Worm (Caenorhabditis elegans) whole organism, young adult: Measurements from ENCODE around the gene C01G5.9.

Experiments
- B0261.1 ChIP-seq: sonication (generic microtip); optimal IDR thresholded peaks from 2 replicates; lab custom pipeline; 2016; ENCODE audit warnings: mild to moderate bottlenecking, missing genetic modification characterization, moderate library complexity, missing compliant biosample characterization
- B0336.3 ChIP-seq: fragments of 200-800 bp; sonication (Bioruptor generic); IDR thresholded peaks from 2 replicates; pipeline ENCODE4 v1.3.6; 2022; ENCODE audit warnings: missing genetic modification characterization, missing compliant biosample characterization
- C06A6.2 ChIP-seq: fragments of 200-800 bp; sonication (Bioruptor generic); conservative IDR thresholded peaks from 2 replicates; pipeline ENCODE4 v1.3.6; 2022; ENCODE audit warnings: missing genetic modification characterization, missing compliant biosample characterization
- F10E7.11 ChIP-seq: sonication (generic microtip); optimal IDR thresholded peaks from 2 replicates; lab custom pipeline; 2017; ENCODE audit warnings: mild to moderate bottlenecking, missing genetic modification characterization, moderate library complexity, missing compliant biosample characterization
- F22D6.2 ChIP-seq: sonication (generic microtip); optimal IDR thresholded peaks from 2 replicates; lab custom pipeline; 2016; ENCODE audit warnings: mild to moderate bottlenecking, missing genetic modification characterization, missing compliant biosample characterization
- Y79H2A.3 ChIP-seq: fragments of 200-800 bp; sonication (Bioruptor generic); conservative IDR thresholded peaks from 2 replicates; pipeline ENCODE4 v1.3.6; 2022; ENCODE audit warnings: missing genetic modification reagents, missing genetic modification characterization, missing compliant biosample characterization
- ama-1 ChIP-seq, 3 experiments: fragments of 150-350 bp in 1 of 3; sonication (generic microtip) in 2 of 3; optimal IDR thresholded peaks; 2 replicates each; lab custom pipeline; 2014 to 2018; ENCODE audit warnings: missing biosample characterization in 2 of 3, missing genetic modification characterization in 2 of 3, missing genetic modification reagents in 2 of 3
- atf-7 ChIP-seq: sonication (generic microtip); optimal IDR thresholded peaks from 2 replicates; lab custom pipeline; 2017; ENCODE audit warnings: mild to moderate bottlenecking, missing genetic modification characterization, missing compliant biosample characterization
- athp-1 ChIP-seq: sonication (generic microtip); optimal IDR thresholded peaks from 2 replicates; lab custom pipeline; 2017; ENCODE audit warnings: mild to moderate bottlenecking, missing genetic modification characterization, missing compliant biosample characterization
- attf-5 ChIP-seq: fragments of 200-800 bp; sonication (Bioruptor generic); optimal IDR thresholded peaks from 2 replicates; lab custom pipeline; 2018; ENCODE audit warnings: mild to moderate bottlenecking, missing genetic modification characterization, missing compliant biosample characterization
- attf-6 ChIP-seq: fragments of 200-800 bp; sonication (Bioruptor generic); IDR thresholded peaks from 2 replicates; pipeline ENCODE4 v1.3.6; 2022; ENCODE audit warnings: missing genetic modification reagents, missing genetic modification characterization, missing compliant biosample characterization
- ceh-100 ChIP-seq: fragments of 200-800 bp; sonication (Bioruptor generic); IDR thresholded peaks from 2 replicates; pipeline ENCODE4 v1.3.6; 2022; ENCODE audit warnings: missing genetic modification reagents, missing genetic modification characterization, missing compliant biosample characterization
- ceh-27 ChIP-seq: fragments of 200-800 bp; sonication (Bioruptor generic); optimal IDR thresholded peaks from 2 replicates; lab custom pipeline; 2018; ENCODE audit warnings: mild to moderate bottlenecking, missing genetic modification characterization, moderate library complexity, missing compliant biosample characterization
- ceh-58 ChIP-seq: fragments of 200-800 bp; sonication (Bioruptor generic); IDR thresholded peaks from 2 replicates; pipeline ENCODE4 v1.3.6; 2022; ENCODE audit warnings: missing genetic modification characterization, missing compliant biosample characterization
- chd-7 ChIP-seq: sonication (generic microtip); optimal IDR thresholded peaks from 2 replicates; lab custom pipeline; 2016; ENCODE audit warnings: mild to moderate bottlenecking, missing genetic modification characterization, moderate library complexity, missing compliant biosample characterization
- die-1 ChIP-seq: sonication (generic microtip); optimal IDR thresholded peaks from 2 replicates; lab custom pipeline; 2016; ENCODE audit warnings: missing genotype, mild to moderate bottlenecking, missing genetic modification characterization, missing compliant biosample characterization
- dox-1 ChIP-seq: fragments of 200-800 bp; sonication (Bioruptor generic); IDR thresholded peaks from 2 replicates; pipeline ENCODE4 v1.3.6; 2022; ENCODE audit warnings: missing genetic modification reagents, missing genetic modification characterization, missing compliant biosample characterization
- efl-1 ChIP-seq: fragments of 150-350 bp; optimal IDR thresholded peaks from 2 replicates; lab custom pipeline; 2014; ENCODE audit warnings: missing biosample characterization, missing genetic modification reagents, missing genetic modification characterization
- egrh-3 ChIP-seq: fragments of 200-800 bp; sonication (Bioruptor generic); IDR thresholded peaks from 2 replicates; pipeline ENCODE4 v1.3.6; 2022; ENCODE audit warnings: missing genetic modification reagents, missing genetic modification characterization, missing compliant biosample characterization
- ekl-4 ChIP-seq: fragments of 200-800 bp; sonication (Bioruptor generic); IDR thresholded peaks from 2 replicates; pipeline ENCODE4 v1.3.6; 2022; ENCODE audit warnings: missing genetic modification reagents, missing genetic modification characterization, missing compliant biosample characterization
- him-1 ChIP-seq: sonication (generic microtip); optimal IDR thresholded peaks from 2 replicates; lab custom pipeline; 2016; ENCODE audit warnings: missing genotype, missing genetic modification reagents, missing genetic modification characterization, missing compliant biosample characterization
- hmg-20 ChIP-seq: fragments of 200-800 bp; sonication (Bioruptor generic); IDR thresholded peaks from 2 replicates; pipeline ENCODE4 v1.3.6; 2022; ENCODE audit warnings: missing genetic modification reagents, missing genetic modification characterization, missing compliant biosample characterization
- lin-26 ChIP-seq: fragments of 200-800 bp; sonication (Bioruptor generic); IDR thresholded peaks from 2 replicates; pipeline ENCODE4 v1.3.6; 2022; ENCODE audit warnings: missing genetic modification reagents, missing genetic modification characterization, missing compliant biosample characterization
- lin-35 ChIP-seq, 3 experiments: fragments of 150-350 bp in 2 of 3; sonication (generic microtip) in 1 of 3; optimal IDR thresholded peaks; 2 replicates each; lab custom pipeline; 2014 to 2018; ENCODE audit warnings: missing biosample characterization in 3 of 3, missing genetic modification characterization in 3 of 3, missing genetic modification reagents in 3 of 3
- lin-40 ChIP-seq: sonication (generic microtip); optimal IDR thresholded peaks from 2 replicates; lab custom pipeline; 2016; ENCODE audit warnings: missing genetic modification characterization, mild to moderate bottlenecking, missing compliant biosample characterization, missing genotype, missing genetic modification reagents
- lsy-27 ChIP-seq: sonication (generic microtip); optimal IDR thresholded peaks from 2 replicates; lab custom pipeline; 2017; ENCODE audit warnings: missing genetic modification characterization, mild to moderate bottlenecking, missing compliant biosample characterization, antibody characterized with exemption, missing genotype, borderline replicate concordance; ENCODE audit not compliant: insufficient read depth
- madf-3 ChIP-seq: fragments of 200-800 bp; sonication (Bioruptor generic); IDR thresholded peaks from 2 replicates; pipeline ENCODE4 v1.3.6; 2022; ENCODE audit warnings: missing genetic modification reagents, missing genetic modification characterization, missing compliant biosample characterization
- madf-6 ChIP-seq: fragments of 200-800 bp; sonication (Bioruptor generic); IDR thresholded peaks from 2 replicates; pipeline ENCODE4 v1.3.6; 2022; ENCODE audit warnings: missing genetic modification reagents, missing genetic modification characterization, missing compliant biosample characterization
- mel-28 ChIP-seq: sonication (generic microtip); optimal IDR thresholded peaks from 2 replicates; lab custom pipeline; 2016; ENCODE audit warnings: borderline replicate concordance, mild to moderate bottlenecking, missing genetic modification characterization, missing compliant biosample characterization
- mxl-1 ChIP-seq: sonication (generic microtip); optimal IDR thresholded peaks from 2 replicates; lab custom pipeline; 2016; ENCODE audit warnings: missing genetic modification characterization, missing compliant biosample characterization
- nfya-1 ChIP-seq: sonication (generic microtip); optimal IDR thresholded peaks from 2 replicates; lab custom pipeline; 2017; ENCODE audit warnings: antibody characterized with exemption, missing compliant biosample characterization, missing genetic modification characterization, borderline replicate concordance; ENCODE audit not compliant: insufficient read depth
- nfyb-1 ChIP-seq: fragments of 200-800 bp; sonication (Bioruptor generic); IDR thresholded peaks from 2 replicates; pipeline ENCODE4 v1.3.6; 2022; ENCODE audit warnings: missing genetic modification reagents, missing genetic modification characterization, missing compliant biosample characterization
- rpc-1 ChIP-seq, 2 experiments: fragments of 150-350 bp in 1 of 2; sonication (generic microtip) in 1 of 2; optimal IDR thresholded peaks; 2 replicates each; lab custom pipeline; 2014 to 2018; ENCODE audit warnings: missing biosample characterization in 1 of 2, missing genetic modification characterization in 1 of 2, missing genetic modification reagents in 1 of 2, missing genotype in 1 of 2
- snpc-1.1 ChIP-seq: sonication (generic microtip); optimal IDR thresholded peaks from 2 replicates; lab custom pipeline; 2017; ENCODE audit warnings: missing genetic modification characterization, mild to moderate bottlenecking, missing compliant biosample characterization, antibody characterized with exemption, moderate library complexity, missing genotype, missing genetic modification reagents; ENCODE audit not compliant: insufficient read depth
- snpc-1.3 ChIP-seq: sonication (generic microtip); optimal IDR thresholded peaks from 2 replicates; lab custom pipeline; 2017; ENCODE audit warnings: missing genetic modification characterization, mild to moderate bottlenecking, missing compliant biosample characterization, antibody characterized with exemption, moderate library complexity, missing genotype, missing genetic modification reagents; ENCODE audit not compliant: insufficient read depth
- snpc-3.4 ChIP-seq: sonication (generic microtip); optimal IDR thresholded peaks from 2 replicates; lab custom pipeline; 2017; ENCODE audit warnings: missing genetic modification characterization, mild to moderate bottlenecking, missing compliant biosample characterization, antibody characterized with exemption, moderate library complexity, missing genotype, missing genetic modification reagents
- snpc-4 ChIP-seq, 5 experiments: fragments of 150-350 bp in 1 of 5; sonication (generic microtip) in 4 of 5; optimal IDR thresholded peaks; 2 replicates each; lab custom pipeline; 2014 to 2018; ENCODE audit warnings: missing genetic modification characterization in 5 of 5, missing biosample characterization in 3 of 5, antibody characterized with exemption in 2 of 5, mild to moderate bottlenecking in 2 of 5, missing compliant biosample characterization in 2 of 5, missing genotype in 2 of 5, moderate library complexity in 2 of 5, missing genetic modification reagents in 1 of 5
- somi-1 ChIP-seq: fragments of 200-800 bp; sonication (Bioruptor generic); optimal IDR thresholded peaks from 2 replicates; lab custom pipeline; 2018; ENCODE audit warnings: mild to moderate bottlenecking, missing genetic modification characterization, missing compliant biosample characterization
- tlf-1 ChIP-seq: fragments of 200-800 bp; sonication (Bioruptor generic); optimal IDR thresholded peaks from 2 replicates; lab custom pipeline; 2018; ENCODE audit warnings: mild to moderate bottlenecking, missing genetic modification characterization, missing compliant biosample characterization
- zim-3 ChIP-seq: sonication (generic microtip); optimal IDR thresholded peaks from 2 replicates; lab custom pipeline; 2017; ENCODE audit warnings: mild to moderate bottlenecking, missing genetic modification characterization, moderate library complexity, missing compliant biosample characterization
- ztf-18 ChIP-seq: sonication (generic microtip); optimal IDR thresholded peaks from 2 replicates; lab custom pipeline; 2016; ENCODE audit warnings: missing genotype, mild to moderate bottlenecking, missing genetic modification characterization, missing compliant biosample characterization
- ztf-22 ChIP-seq: fragments of 200-800 bp; sonication (Bioruptor generic); optimal IDR thresholded peaks from 2 replicates; lab custom pipeline; 2018; ENCODE audit warnings: mild to moderate bottlenecking, missing genetic modification characterization, moderate library complexity, missing compliant biosample characterization
- ztf-25 ChIP-seq: fragments of 200-800 bp; sonication (Bioruptor generic); IDR thresholded peaks from 2 replicates; pipeline ENCODE4 v1.3.6; 2022; ENCODE audit warnings: missing genetic modification reagents, missing genetic modification characterization, missing compliant biosample characterization
- ztf-26 ChIP-seq: sonication (generic microtip); optimal IDR thresholded peaks from 2 replicates; lab custom pipeline; 2017; ENCODE audit warnings: missing genetic modification characterization, missing compliant biosample characterization
- ztf-28 ChIP-seq: fragments of 200-800 bp; sonication (Bioruptor generic); IDR thresholded peaks from 2 replicates; pipeline ENCODE4 v1.3.6; 2022; ENCODE audit warnings: missing genetic modification reagents, missing genetic modification characterization, missing compliant biosample characterization

Gene C01G5.9

DNA sequence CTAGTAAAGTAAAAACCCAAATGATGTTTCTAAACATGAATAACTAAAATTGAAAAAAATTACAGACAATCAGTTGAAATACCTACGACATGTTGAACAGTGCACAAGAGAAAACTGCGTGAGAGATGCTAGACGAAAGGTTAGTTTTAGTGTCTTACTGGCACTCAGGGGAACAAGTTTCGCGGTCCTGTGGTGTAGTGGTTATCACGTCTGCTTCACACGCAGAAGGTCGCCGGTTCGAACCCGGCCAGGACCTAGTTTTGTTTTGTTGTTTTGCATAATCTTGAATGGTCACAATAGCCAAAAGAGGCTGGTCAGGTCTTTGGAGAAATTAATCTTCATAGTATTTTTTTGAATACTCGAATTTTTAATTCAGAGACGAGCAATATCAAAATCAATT, 38.7 kb upstream of the C01G5.9 start (continued):
- TF ChIP-seq atf-7 (peak; percentile 17), ceh-58 (GFP tag; lab: Robert Waterston, UW) (no peak), C06A6.2 (GFP tag; lab: Robert Waterston, UW) (no peak; the same call in 1 of the 2 replicates), snpc-3.4 (tag; lab: Kevin White, UChicago) (peak; percentile 68), die-1 (tag; lab: Kevin White, UChicago) (peak; percentile 73), madf-3 (GFP tag; lab: Robert Waterston, UW) (0 out of 2 replicates have a peak, but pooled peaks have one; percentile 55), ekl-4 (GFP tag; lab: Robert Waterston, UW) (no peak; the same call in 1 of the 2 replicates), dox-1 (GFP tag; lab: Robert Waterston, UW) (no peak; the same call in 1 of the 2 replicates), ztf-22 (GFP tag; lab: Kevin White, UChicago) (no peak), attf-5 (peak; percentile 61), Y79H2A.3 (GFP tag; lab: Robert Waterston, UW) (0 out of 2 replicates have a peak, but pooled peaks have one; percentile 12), attf-6 (peak; percentile 80), ama-1 (optimal IDR thresholded peaks at IDR 0.05; lab: Kevin White, UChicago) (no peak), ama-1 (GFP tag; optimal IDR thresholded peaks at IDR 0.05; lab: Kevin White, UChicago) (peak in 1 of 2 experiments; percentile 51), rpc-1 (optimal IDR thresholded peaks at IDR 0.05; lab: Kevin White, UChicago) (peak; percentile 71), rpc-1 (tag; optimal IDR thresholded peaks at IDR 0.05; lab: Kevin White, UChicago) (peak; percentile 88), F10E7.11 (tag; lab: Kevin White, UChicago) (no peak), mel-28 (tag; lab: Kevin White, UChicago) (no peak), lin-26 (peak; percentile 94), ceh-27 (peak; percentile 60), ztf-25 (no peak), efl-1 (no peak), F22D6.2 (tag; lab: Kevin White, UChicago) (no peak), somi-1 (GFP tag; lab: Kevin White, UChicago) (peak; percentile 49), ztf-18 (tag; lab: Kevin White, UChicago) (peak; percentile 62), chd-7 (tag; lab: Kevin White, UChicago) (no peak), him-1 (peak; percentile 86), athp-1 (peak; percentile 50), B0336.3 (peak; percentile 57), B0261.1 (tag; lab: Kevin White, UChicago) (peak; percentile 78), mxl-1 (peak; percentile 66), lin-40 (peak; percentile 46), ceh-100 (0 out of 2 replicates have a peak, but pooled peaks have one; percentile 31), snpc-4 (GFP tag; optimal IDR thresholded peaks at IDR 0.05; lab: Kevin White, UChicago) (peak; percentile 82), snpc-4 (tag; optimal IDR thresholded peaks at IDR 0.05; lab: Kevin White, UChicago) (peak; percentile 29 to 95 (median 94)), lin-35 (GFP tag; optimal IDR thresholded peaks at IDR 0.05; lab: Kevin White, UChicago) (peak in 1 of 3 experiments; percentile 10), lsy-27 (tag; lab: Kevin White, UChicago) (peak; percentile 16), ztf-28 (GFP tag; lab: Robert Waterston, UW) (no peak; the same call in 1 of the 2 replicates), madf-6 (no peak), nfya-1 (tag; lab: Kevin White, UChicago) (no peak), zim-3 (tag; lab: Kevin White, UChicago) (peak; percentile 73), snpc-1.3 (tag; lab: Kevin White, UChicago) (peak; percentile 66), ztf-26 (tag; lab: Kevin White, UChicago) (peak; percentile 57), tlf-1 (GFP tag; lab: Kevin White, UChicago) (peak; percentile 2), snpc-1.1 (tag; lab: Kevin White, UChicago) (peak; percentile 42), nfyb-1 (GFP tag; lab: Robert Waterston, UW) (peak; percentile 78), egrh-3 (GFP tag; lab: Robert Waterston, UW) (0 out of 2 replicates have a peak, but pooled peaks have one; percentile 5), hmg-20 (GFP tag; lab: Robert Waterston, UW) (0 out of 2 replicates have a peak, but pooled peaks have one; percentile 45)
